Fruit fly (Drosophila melanogaster) ovary, adult (tissue): Measurements from ENCODE around the gene Hsp27.

Source experiments
- CG17801 ChIP-seq: fragments of 200-800 bp; optimal IDR thresholded peaks from 2 replicates; lab custom pipeline; 2019; ENCODE audit warnings: missing biosample characterization, mild to moderate bottlenecking, missing genetic modification characterization, moderate library complexity; ENCODE audit not compliant: partially characterized antibody

The Hsp27 gene

DNA sequence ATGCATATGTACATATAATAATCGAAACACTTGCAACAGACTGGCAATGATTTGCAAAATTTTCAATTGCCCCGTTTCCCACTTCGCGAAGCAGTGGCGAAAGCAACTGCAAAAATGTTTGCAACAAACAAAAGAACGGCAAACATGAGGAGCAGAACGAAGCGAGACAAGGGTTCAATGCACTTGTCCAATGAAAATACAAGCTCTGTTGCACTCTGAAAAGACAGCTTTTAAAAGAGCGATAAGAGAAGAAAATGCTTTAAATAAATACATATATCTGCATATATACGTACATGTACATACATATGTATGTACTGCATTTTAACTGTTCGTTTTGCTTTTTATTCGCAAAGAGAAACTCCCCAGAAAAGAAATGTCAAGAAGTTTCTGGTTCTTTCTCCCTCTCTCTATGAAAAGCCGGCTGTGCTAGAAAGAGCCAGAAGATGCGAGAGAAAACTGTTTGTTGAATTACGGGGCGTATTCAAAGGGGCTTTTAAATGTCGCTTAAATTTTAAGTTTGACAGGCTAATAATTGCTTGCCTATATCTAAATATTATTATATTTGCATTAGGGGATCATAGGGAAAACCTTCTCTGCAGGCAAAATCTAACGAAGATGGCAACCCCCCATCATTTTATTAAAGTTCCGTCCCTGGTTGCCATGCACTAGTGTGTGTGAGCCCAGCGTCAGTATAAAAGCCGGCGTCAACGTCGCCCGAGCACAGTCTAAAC is at the start of gene Hsp27:
Gene Hsp27, plus strand, starts transcription at position 719 of the 731 bp plus-strand sequence.
- peak; percentile 99 for TF ChIP-seq CG17801

DNA sequence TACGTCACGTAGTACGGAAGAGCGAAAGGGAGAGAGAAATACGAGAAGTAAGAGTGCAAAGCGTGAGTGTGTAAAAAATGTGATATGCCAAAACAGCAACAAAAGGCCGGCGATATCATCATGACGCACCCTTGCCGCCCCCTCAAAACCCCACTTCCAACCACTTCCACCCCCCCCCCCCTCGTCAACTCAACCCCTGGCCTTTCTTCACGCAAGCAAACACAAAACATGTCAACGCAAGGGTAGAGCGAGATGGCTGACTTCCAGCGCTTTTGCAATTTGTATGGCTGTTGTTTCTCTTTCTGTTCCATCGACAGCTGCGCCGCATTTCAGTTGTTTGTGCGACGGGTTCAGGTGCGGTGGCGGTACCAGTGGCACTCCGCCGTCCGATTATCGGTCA is 48.2 kb upstream of the Hsp27 start:
- TF ChIP-seq CG17801: no peak

DNA sequence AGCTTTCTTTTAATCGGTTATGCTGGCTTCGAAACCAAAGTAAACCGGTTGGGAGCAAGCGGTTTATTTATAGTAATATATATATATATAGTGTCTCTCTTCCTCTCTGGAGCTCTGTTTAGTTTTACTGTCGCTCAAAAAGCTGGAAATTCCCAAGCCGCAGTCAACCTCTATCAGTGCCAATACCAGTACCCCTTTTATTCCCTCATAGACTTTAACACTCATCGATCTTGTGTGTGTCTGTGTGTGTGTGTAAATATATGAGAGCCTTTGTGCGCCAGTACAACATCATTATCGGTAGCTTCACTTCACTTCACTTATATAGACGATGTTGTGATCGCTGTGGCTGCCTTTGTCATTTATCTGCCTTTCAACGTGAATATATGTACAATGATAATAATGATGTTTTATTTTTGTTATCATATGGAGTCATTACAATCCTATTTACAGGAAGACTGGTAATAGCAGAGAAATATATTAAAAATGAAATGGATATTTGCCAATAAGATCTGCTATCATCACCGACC is 45.9 kb upstream of the Hsp27 start:
- TF ChIP-seq CG17801: no peak

DNA sequence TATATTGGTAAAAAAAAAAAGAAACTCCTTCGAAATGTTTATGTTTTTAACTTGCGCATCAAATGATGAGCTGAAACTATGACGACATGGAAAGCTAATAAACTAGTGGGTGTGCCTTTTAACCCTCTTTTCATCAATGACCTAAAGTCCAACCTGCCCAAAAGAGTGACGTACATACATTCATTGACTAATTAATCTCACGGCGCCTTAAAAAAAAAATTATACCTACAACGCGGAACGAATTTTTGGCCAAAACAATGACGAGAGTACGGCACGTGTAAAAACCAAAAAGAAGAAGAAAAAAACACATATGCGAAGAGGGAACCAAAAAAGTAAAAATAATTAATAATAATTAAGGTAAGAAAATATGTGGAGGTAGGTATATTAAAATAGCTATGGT is 45.4 kb upstream of the Hsp27 start, which contains the start of gene PGRP-LC:
Gene PGRP-LC, plus strand, starts transcription at position 301 of the 400 bp plus-strand sequence.
- TF ChIP-seq CG17801: no peak

DNA sequence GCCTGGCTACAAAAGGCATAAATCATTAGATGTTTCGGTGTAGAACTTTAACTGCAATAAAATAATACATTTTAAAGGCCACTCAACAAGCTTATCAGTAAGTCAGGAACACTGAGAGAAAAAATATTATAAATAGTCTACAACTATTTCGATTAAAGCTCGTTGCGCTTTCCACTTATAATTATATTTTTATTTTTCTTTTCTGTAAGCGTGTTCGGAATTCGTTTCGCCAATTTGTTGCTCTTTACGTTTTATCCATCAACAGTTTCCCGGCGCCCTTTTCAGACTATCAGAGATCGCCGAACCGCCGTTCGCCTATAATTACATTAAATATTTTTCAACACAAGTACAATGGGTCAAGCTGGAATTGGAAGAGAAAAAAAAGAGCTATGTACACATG is 44.8 kb upstream of the Hsp27 start:
- TF ChIP-seq CG17801: no peak

DNA sequence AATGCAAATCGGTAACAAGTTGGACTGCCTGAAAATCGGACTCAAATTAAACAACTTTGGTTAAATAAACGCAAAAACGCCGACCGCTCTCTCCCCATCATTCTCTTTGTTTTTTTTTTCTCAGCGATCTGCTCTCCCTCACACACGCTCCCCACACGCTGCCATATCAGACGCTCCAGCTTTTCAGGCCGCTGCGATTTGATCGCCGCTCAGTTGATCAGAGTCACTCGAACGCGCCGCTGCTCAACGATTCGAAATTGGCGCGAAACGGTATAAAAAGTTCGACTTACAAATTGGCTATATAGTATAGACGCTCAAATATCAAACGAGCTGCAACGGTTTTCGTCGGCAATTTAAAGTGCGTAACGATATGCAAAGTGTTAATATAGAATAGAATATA is 43.6 kb upstream of the Hsp27 start:
- no peak for TF ChIP-seq CG17801

DNA sequence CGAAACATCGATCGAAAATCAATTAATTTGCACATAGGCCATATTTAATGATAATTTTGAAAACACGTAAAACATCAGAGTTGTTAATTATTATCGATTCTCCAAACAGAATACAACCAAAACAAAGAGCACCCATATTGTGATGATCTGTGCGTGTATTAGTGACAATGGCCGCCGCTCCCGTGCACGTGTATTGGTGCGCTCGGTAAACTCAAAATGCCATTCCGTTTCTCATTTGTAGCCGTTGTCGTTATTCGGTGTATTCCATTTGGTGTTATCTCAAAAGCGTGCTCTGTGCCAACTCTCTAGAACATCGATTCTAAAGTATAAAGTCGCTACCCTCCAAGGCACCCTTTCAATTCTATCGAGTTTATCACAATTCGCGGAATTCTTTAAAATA is 43.0 kb upstream of the Hsp27 start:
- no peak for TF ChIP-seq CG17801

DNA sequence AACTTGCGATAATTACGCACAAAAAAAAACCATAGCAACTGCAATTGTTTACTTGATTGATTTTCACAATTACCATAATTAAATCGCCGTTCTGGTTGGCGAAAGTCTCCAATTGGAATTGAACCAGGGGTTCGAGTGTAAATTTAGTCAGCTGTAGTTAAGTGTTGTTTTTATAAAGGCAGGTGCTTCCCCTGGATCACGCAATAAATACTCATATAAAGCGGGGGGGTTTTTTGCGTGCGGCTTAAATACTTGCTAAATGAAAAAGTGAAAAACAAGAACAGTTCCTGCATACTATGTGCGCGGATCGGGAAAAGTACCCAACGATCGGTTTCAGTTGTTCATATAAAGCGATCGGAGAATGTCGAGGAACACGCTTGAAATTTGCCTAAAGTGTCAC is 39.9 kb upstream of the Hsp27 start:
- TF ChIP-seq CG17801: no peak

DNA sequence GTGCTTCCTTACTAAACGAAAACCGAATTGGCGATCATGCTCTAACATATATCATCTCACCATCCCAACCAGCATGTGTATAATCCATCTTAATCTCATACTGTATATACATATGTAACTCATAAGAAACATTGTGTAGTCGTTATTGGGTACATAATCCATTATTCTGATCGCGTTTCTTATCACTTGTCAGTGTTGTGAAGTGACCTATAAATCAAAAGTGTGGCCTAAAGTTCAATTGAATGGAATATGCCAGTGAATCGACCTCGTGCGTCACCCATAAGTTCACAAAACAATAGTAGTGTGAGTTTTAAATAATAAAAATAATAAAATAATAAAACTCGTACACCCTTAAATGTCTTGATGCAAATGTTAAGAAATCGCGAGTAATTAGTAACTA is 38.7 kb upstream of the Hsp27 start:
- TF ChIP-seq CG17801: no peak

DNA sequence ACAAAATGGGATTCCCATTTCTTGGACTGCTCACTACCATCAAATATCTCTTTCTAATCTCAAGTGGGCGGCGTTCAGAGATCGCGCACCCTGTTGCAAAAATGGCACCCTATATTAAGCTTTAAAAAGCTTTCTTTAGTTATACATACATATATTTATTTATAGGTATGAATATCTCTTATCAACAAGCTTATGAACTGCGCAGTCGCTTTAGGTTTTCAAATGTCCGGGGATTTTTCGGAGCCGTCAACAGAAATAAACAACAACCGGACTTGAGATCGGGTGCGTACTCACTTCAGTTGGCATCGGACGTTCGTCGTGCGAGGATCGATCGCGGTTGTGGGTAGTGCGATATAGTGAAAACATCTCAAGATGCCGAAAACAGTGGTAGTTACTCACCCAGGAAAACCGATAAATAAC is 34.5 kb upstream of the Hsp27 start, which contains the start of gene PGRP-LF:
Gene PGRP-LF, plus strand, starts transcription at position 296 of the 420 bp plus-strand sequence.
- no peak for TF ChIP-seq CG17801

DNA sequence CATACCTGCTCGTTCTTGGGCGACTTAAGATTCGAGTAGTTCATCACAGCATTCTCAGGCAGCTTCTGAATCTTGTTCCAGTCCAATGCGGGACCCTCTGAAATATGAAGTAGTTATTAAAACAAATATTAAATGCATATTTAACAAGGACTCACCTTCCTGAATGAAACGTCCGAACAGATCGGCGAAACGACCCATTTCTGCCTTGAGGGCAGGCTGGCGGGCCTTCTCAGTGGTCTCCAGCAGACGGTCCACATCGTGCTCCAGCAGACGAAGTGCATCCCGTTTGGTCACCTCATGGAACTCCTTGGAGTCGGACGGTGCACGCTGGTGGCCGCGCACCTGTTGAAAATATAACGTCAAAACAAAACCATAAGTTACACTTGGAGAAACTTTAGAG is 30.1 kb upstream of the Hsp27 start, which contains the start of gene CG32040:
Gene CG32040, plus strand, starts transcription at position 301 of the 400 bp plus-strand sequence.
- no peak for TF ChIP-seq CG17801

DNA sequence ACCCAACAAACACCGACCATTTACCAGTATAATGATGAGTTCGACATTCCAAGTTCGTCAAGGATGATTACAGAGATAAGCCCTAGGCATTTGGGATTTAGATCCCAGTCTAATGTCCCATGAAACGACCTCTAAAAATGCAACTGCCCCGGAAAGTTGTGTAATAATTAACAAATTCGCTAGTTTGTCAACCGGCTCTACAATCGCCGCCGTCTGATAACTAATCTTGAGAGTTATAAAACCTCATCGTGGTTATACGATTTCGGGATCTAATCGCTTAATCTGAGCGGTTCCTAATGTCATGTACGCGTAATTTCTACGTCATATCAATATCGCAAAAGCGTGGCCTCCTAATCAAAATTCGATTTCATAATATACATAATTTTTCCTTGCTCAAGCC is 28.3 kb upstream of the Hsp27 start:
- TF ChIP-seq CG17801: peak; percentile 8

DNA sequence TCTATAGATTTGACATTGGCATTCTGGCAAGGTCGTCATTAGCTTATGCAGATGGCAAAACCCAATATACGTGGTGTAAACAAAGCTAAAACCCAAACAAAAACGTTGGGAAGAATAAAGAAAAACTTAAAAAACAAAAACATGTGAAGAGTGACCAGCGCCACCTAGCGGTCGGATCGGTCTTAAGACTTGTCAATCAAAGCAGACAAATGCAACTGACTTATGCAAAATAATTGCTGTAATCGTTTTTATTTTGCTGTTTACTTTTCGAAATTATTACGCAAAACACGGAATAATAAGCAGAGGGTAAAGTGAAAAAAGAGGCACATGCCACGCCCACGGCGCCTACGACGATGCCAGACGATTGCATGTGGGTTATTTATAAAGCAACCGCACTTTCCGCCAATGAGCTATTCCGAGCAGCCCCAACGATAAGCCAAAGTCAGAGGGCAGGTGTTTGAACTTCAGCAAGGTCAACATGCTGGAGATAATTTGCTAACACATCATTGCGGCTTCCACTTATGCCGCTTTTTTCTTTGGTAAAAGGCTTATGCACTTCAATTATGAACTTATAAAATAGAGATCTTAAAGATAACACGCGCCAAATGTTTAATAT is 27.6 kb upstream of the Hsp27 start:
- TF ChIP-seq CG17801: no peak

DNA sequence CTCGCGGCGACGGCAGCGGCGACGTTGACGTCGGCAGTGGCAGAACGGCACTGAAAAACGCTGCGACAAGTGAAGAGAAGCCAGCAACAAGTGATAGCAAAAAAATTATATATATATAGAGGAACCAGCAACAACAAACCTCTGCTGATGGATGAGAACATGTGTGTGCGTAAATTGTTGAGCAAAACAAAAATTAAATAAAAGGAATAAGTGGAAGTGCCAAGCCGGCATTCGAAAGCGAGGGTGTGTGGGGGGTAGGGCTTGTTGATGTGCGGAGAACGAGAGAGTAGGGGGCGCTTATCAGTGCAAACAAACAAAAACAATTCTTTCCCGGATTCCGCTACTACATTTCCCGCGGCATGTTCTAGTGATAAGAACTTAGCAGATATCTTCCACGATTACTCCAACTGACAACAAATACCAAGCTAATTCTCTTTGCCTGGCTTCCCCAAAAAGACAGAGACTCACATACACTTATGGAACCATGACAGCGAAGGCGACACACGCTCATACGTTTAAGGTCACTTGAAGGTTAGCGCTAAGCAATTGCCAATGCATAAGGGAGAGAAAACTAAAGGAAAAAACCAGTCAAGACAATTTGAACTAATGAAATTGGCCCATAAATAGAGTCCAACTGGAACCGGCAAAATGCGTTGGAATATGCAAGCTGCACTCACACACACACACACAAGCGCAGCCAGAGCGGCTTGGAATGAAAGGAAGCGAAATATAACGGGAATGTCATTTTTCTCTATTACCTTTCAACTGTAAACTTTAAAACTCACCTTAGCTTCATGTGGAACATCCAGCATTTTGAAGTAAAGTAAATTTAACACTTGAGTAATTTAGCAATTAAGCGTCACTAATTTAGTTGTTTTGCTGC is 25.8 kb upstream of the Hsp27 start:
- no peak for TF ChIP-seq CG17801

DNA sequence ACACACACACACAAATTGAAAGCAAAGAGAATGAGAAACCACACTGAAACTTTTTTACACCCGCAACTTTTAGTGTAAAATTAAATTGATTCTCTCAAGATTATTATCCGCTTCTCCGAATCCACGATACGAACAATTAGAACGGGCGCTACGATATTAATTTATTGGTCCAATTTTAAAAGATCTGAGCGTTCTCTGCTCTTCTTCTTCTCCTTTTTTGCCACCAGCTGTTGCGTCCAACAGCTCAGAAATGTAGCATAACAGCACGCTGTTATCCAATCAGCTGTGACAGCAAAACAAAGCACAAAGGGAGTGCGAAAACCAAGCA is 25.2 kb upstream of the Hsp27 start, which contains the start of the genes UGP and Svip:
Gene UGP, minus strand, starts transcription at position 223 of the 328 bp plus-strand sequence.
Gene Svip, plus strand, starts transcription at position 287 of the 328 bp plus-strand sequence.
- TF ChIP-seq CG17801: no peak

DNA sequence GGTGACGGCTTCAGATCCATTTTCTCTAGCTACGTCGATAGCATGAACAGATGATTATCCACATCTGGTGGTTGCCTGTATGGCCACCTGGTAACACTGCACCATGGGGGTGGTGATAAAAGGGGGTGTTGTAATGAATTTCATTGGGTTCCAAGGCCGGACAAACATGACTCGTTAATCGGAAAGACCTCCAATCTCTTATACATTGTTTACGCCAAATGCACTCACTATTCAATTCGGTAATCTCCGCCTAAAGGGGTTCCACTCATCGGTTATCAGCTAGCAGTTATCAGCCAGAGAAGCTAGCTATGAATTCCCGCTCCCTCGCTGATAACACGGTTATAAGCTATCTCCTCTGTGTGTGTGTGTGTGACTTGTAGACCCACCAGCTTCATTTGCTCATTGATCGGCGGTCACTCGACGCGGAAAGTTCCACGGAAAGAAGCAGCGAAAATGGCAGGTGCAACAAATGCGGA is 23.6 kb upstream of the Hsp27 start, which contains the start of gene Pdxk:
Gene Pdxk, plus strand, starts transcription at position 100 of the 476 bp plus-strand sequence.
- TF ChIP-seq CG17801: peak; percentile 47
